Worm (Caenorhabditis elegans): ENCODE data around the gene spot-1.

Gene spot-1

DNA sequence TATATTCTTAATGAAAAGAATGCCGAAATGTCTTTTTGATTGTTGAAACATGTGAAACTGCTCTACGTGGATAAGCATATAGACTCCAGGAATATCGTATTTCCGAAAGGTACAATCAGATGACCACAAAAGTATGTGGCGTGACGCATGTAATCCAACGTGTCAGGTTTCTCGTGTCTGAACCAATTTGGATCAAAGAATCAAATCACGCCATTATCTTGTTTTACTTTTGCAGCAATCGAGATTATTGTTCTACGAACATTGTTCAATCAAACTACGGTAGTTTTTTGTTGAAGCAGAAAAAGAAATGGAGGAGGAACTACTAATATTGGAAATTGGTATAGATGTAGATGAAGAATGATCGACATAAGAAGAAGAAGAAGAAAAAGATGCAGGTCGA, 3.4 kb downstream of the spot-1 start:
- TF ChIP-seq Y116A8C.19 (tag; optimal IDR thresholded peaks at IDR 0.05; ENCODE audit: borderline replicate concordance), result no peak
- TF ChIP-seq unc-86 (tag; optimal IDR thresholded peaks at IDR 0.05), result no peak
- TF ChIP-seq alr-1 (tag; optimal IDR thresholded peaks at IDR 0.05; ENCODE audit: borderline replicate concordance), result no peak
- no peak for TF ChIP-seq dsc-1 (tag; optimal IDR thresholded peaks at IDR 0.05)
- peak; percentile 64 for TF ChIP-seq unc-130 (tag; optimal IDR thresholded peaks at IDR 0.05)
- no peak for TF ChIP-seq unc-98 (GFP tag; IDR thresholded peaks at IDR 0.05)
- no peak for TF ChIP-seq ets-5 (GFP tag; IDR thresholded peaks at IDR 0.05)
- TF ChIP-seq sox-4 (tag; optimal IDR thresholded peaks at IDR 0.05), result no peak
- no peak for TF ChIP-seq vab-15 (tag; optimal IDR thresholded peaks at IDR 0.05)
- no peak for TF ChIP-seq nhr-76 (tag; optimal IDR thresholded peaks at IDR 0.05)
- no peak for TF ChIP-seq isw-1 (GFP tag; IDR thresholded peaks at IDR 0.05)
- TF ChIP-seq sptf-1 (tag; optimal IDR thresholded peaks at IDR 0.05), result no peak
- TF ChIP-seq lin-35 (GFP tag; optimal IDR thresholded peaks at IDR 0.05), result peak in 1 of 2 experiments; percentile 44
- no peak for TF ChIP-seq mef-2 (tag; optimal IDR thresholded peaks at IDR 0.05)
- TF ChIP-seq ceh-90 (tag; optimal IDR thresholded peaks at IDR 0.05), result no peak
- TF ChIP-seq nhr-90 (tag; optimal IDR thresholded peaks at IDR 0.05; ENCODE audit: poor library complexity), result peak; percentile 46
- TF ChIP-seq grh-1 (GFP tag; IDR thresholded peaks at IDR 0.05), result 0 out of 2 replicates have a peak, but pooled peaks have one; percentile 28
- TF ChIP-seq nhr-85 (tag), result peak; percentile 82
- peak; percentile 56 for TF ChIP-seq blmp-1 (tag; optimal IDR thresholded peaks at IDR 0.05)
- no peak for TF ChIP-seq lin-15B (tag; optimal IDR thresholded peaks at IDR 0.05)
- no peak for TF ChIP-seq nhr-11 (tag; optimal IDR thresholded peaks at IDR 0.05)
- TF ChIP-seq nhr-28 (tag; optimal IDR thresholded peaks at IDR 0.05), result no peak
- no peak for TF ChIP-seq ceh-88 (GFP tag; IDR thresholded peaks at IDR 0.05)
- TF ChIP-seq irx-1 (tag; optimal IDR thresholded peaks at IDR 0.05), result no peak
- no peak for TF ChIP-seq hlh-4 (tag; optimal IDR thresholded peaks at IDR 0.05)
- TF ChIP-seq tlp-1 (tag; optimal IDR thresholded peaks at IDR 0.05), result no peak
- TF ChIP-seq F16B12.6 (tag; optimal IDR thresholded peaks at IDR 0.05), result no peak
- no peak for TF ChIP-seq elt-2 (tag; optimal IDR thresholded peaks at IDR 0.05)
- TF ChIP-seq hpl-2 (GFP tag; optimal IDR thresholded peaks at IDR 0.05), result no peak
- no peak for TF ChIP-seq efl-3 (GFP tag; optimal IDR thresholded peaks at IDR 0.05)
- TF ChIP-seq mep-1 (tag; optimal IDR thresholded peaks at IDR 0.05), result peak; percentile 35
- TF ChIP-seq swsn-7 (tag; optimal IDR thresholded peaks at IDR 0.05), result no peak
- TF ChIP-seq pax-3 (tag; optimal IDR thresholded peaks at IDR 0.05), result no peak
- no peak for TF ChIP-seq lin-13 (GFP tag; optimal IDR thresholded peaks at IDR 0.05)
- no peak for TF ChIP-seq ceh-82 (tag; optimal IDR thresholded peaks at IDR 0.05)
- TF ChIP-seq nhr-20 (tag; optimal IDR thresholded peaks at IDR 0.05), result peak; percentile 77
- TF ChIP-seq ama-1 (optimal IDR thresholded peaks at IDR 0.05), result no peak
- TF ChIP-seq nhr-12 (tag; optimal IDR thresholded peaks at IDR 0.05), result no peak
- TF ChIP-seq jun-1 (tag; optimal IDR thresholded peaks at IDR 0.05), result no peak
- TF ChIP-seq nhr-19 (GFP tag; conservative IDR thresholded peaks at IDR 0.05), result 0 out of 2 replicates have a peak, but pooled peaks have one; percentile 28
- peak; percentile 38 for TF ChIP-seq tbx-2 (tag; optimal IDR thresholded peaks at IDR 0.05)
- TF ChIP-seq ces-1 (GFP tag; optimal IDR thresholded peaks at IDR 0.05), result no peak
- TF ChIP-seq nhr-237 (tag; optimal IDR thresholded peaks at IDR 0.05), result no peak
- peak; percentile 67 for TF ChIP-seq nhr-71 (tag; optimal IDR thresholded peaks at IDR 0.05)
- TF ChIP-seq snu-23 (GFP tag; optimal IDR thresholded peaks at IDR 0.05), result peak; percentile 34
- TF ChIP-seq lir-3 (tag; optimal IDR thresholded peaks at IDR 0.05; ENCODE audit: poor library complexity), result no peak
- TF ChIP-seq elt-3 (tag; optimal IDR thresholded peaks at IDR 0.05), result peak in 1 of 6 experiments; percentile 67
- TF ChIP-seq mab-9 (GFP tag; IDR thresholded peaks at IDR 0.05), result no peak
- no peak for TF ChIP-seq lin-39 (tag; optimal IDR thresholded peaks at IDR 0.05)
- TF ChIP-seq lin-14 (GFP tag; optimal IDR thresholded peaks at IDR 0.05), result peak; percentile 55
- TF ChIP-seq egl-13 (tag; optimal IDR thresholded peaks at IDR 0.05), result no peak
- peak; percentile 12 for TF ChIP-seq nhr-47 (tag; optimal IDR thresholded peaks at IDR 0.05)
- no peak for TF ChIP-seq C34B4.2 (tag; optimal IDR thresholded peaks at IDR 0.05)
- TF ChIP-seq nhr-77 (tag; optimal IDR thresholded peaks at IDR 0.05), result no peak
